Fruit fly (Drosophila melanogaster) S2 (cell line): Measurements from ENCODE around the gene CG32679.

Experiments used
- CG8478 ChIP-seq: fragments of >200 bp; optimal IDR thresholded peaks from 2 replicates; lab custom pipeline; 2018
- CTCF ChIP-seq, 2 experiments: fragments of >200 bp; optimal IDR thresholded peaks; 2 replicates each; lab custom pipeline; 2018

CG32679 gene

DNA sequence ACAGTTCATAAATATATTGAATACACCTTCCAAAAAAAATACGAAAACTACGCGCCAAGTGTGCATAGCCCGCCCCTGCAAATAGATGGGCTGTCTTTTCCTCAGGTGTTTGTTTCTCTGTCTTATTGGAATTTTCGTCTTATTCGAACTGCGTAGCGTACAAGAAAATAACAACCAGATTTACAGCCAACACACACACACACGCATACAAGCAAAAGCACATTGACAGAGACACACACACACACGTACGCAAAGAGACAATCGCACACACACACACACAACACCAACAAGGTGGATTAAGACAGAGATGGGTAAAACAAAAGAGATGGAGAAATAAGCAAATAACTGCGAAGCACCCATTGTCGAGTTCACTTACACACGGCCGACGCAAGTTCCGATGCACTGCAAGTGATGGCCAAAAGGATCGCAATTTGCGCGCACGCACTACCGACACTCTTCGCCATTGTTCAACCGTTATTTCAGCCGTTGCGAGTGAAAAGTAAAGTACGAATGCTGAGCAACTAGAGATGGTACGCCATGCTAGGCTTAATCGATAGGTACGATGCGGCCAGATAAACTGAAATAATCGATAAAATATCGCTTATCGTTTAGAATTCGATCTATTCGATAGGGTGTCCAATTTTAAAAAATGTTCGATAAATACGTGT is 1.4 kb downstream of the CG32679 start:
- TF ChIP-seq CG8478 (lab: Kevin White, UChicago) (no peak), CTCF (optimal IDR thresholded peaks at IDR 0.05; lab: Kevin White, UChicago) (no peak)

DNA sequence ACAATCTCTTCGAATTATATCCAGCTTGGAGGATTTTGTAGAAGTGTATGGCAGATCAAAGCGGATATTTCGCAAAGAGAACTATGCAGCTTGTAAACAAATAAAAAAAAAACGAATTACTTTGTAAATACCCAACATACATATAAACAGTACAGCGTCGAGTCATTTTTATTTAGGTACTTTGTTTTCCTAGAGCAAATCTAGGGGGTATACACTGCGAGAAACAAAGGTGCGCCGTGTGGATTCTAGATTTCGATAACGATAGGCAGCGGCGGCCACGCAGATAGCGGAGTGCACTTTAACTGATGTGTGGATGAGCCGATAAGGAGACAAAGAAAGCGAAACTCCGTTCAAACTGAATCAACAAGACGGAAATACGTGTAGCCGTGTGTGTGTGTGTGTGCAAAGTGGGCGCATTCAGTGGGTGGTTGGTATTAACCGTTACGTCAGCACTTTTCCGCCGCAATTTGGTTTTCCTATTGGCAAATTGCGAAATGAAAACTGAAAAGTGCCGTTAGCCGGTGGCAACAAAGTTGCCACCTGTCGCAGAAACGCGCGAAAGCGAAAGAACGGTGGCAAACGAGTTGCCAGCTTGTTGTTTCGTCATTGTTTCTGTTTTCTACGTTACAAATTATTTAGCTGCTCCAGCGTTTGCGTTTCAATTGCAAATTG is 2.6 kb downstream of the CG32679 start:
- TF ChIP-seq CG8478 (lab: Kevin White, UChicago), result no peak

DNA sequence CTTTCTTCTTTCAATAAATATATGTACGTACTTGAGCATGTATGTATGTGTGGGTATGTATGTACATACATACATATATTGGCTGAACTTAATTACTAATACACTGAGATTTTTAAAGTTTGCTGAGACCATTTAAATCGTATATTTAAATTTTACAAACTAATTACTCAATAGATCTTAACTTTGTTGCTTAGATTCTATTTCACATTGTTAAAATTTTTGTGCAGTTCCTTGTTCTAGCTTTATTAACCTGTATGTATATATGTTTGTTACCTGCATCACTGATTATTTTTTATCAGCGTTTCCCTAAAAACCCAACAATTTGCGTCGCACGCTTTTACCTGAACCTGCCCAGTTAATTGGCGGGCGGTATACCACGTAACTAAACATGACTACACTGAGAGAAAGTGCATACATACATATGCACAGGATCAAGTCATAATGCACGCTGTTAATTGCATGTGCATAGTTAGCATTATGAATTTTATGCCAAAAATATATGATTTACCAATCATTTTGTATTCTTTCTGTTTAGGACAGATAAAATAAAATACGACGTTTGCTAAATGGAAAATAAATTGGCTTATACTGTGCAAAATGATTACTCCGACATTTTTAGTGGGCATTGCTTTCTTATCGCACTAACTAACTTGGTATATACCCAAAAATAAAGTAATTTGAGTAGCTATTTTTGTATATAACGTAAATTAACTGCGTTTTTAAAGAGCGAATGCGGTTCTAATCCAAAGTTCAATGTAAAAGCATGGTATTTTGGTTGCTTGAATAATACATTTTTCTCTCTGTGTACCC is 4.5 kb downstream of the CG32679 start:
- TF ChIP-seq CTCF (optimal IDR thresholded peaks at IDR 0.05; lab: Kevin White, UChicago), result no peak
- no peak for TF ChIP-seq CG8478 (lab: Kevin White, UChicago)

DNA sequence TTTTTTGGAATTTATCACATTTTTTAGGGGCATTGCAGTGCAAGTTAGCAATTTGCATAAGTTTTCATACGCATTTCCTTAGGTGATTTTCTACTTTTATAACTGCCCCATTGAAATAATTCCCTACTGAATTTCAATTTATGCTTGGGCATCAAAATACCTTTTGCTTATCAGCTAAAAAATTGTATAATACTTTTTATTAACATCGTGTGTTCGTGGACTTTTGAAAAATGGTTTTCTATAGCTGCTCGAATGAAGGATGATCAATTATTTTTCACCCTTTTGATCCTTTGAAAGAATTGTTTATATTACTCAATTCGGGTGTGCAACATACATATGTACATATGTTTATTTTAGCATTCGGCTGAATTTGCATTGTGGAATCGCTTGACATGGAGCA is 5.1 kb downstream of the CG32679 start:
- TF ChIP-seq CTCF (optimal IDR thresholded peaks at IDR 0.05; lab: Kevin White, UChicago) (no peak), CG8478 (lab: Kevin White, UChicago) (no peak)

DNA sequence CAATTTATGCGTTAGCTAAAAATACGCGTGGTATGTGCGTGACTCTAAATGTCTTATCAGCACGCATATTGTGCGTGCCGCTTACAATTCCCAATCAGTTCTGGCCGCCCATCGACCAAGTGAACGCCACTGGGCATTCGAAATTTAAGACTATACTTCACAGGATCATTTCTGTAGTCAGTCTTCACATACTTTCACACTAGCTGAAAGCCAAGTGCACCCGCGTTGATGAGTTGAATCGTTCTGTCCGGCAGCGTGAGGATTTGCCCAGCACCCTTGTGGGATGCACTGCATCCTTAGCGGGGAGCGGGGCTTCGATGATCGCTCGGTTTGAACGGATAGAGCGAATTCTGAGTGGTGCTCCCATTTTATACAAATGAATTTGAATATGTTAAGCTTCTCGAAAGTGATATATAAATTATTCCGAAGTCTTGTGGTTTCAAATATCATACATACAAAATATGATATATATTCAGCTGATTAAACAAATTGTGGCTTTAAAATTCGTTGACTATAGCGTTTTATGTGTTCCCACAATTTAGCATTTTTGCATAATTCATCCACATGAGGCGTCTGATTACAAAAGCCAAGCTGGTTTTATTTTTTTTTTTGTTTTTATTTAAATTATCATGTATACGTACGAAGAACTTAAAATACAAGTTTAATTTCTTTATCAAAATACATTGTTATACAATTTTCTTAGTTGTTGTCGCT is 19.1 kb downstream of the CG32679 start:
- TF ChIP-seq CTCF (optimal IDR thresholded peaks at IDR 0.05; lab: Kevin White, UChicago) (no peak), CG8478 (lab: Kevin White, UChicago) (no peak)

DNA sequence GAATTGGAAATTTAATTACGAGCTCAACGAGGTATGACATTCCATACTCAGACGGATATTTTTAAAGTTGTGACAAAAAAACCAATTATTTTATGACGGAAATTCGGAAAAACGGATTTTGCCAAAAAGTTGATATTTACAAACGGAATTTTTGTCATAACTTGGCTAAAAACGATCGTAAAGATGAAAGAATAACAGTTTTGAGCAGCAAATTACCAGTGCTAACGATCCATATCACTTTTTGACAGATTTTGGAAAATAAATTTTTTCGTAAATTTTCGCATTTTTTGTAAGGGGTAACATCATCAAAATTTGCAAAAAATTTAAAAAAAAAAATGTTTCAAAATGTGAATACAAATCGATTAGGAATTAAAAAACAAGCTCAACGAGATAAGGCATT is 26.8 kb downstream of the CG32679 start:
- no peak for TF ChIP-seq CG8478 (lab: Kevin White, UChicago)
- TF ChIP-seq CTCF (optimal IDR thresholded peaks at IDR 0.05; lab: Kevin White, UChicago), result no peak

DNA sequence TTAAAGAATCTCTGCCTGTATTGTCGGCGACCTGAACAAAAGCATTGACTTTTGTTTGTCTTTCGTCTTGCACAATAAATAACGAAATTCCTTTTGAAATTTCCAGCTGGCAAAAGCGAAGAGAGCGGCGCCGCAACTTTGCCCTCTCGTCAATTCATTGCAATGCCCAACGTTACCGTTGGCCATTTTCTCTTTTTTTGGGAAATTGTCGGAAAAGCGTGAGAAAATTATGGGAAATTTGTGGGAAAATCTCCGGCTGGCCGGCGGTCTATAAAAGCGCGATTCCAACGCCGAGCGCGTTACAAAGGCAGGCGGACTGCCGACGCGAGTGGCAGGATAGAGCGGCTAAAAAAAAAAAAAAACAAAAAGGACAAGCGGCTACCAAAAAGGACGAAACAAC is 33.9 kb downstream of the CG32679 start, which contains the start of gene CG43740:
Gene CG43740, plus strand, starts transcription at position 301 of the 400 bp plus-strand sequence.
- TF ChIP-seq CTCF (optimal IDR thresholded peaks at IDR 0.05; lab: Kevin White, UChicago) (no peak), CG8478 (lab: Kevin White, UChicago) (no peak)

DNA sequence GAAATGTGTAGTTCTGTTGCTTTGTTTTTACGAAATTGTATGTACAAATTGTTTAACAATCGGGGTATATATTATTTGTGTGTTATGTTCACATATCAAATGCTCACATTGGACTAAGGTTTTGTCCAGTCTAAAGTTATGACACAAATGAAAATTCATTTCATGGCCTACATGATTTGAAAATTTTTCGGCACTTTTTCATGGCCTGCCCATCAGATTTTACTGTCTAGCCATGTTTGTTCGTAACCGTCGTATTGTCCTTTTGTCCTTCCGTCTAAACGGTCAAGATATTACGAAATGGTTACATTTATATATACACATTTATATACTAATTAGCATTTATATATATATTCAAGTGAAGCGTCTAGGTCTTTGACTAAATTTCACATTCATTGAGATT is 35.6 kb downstream of the CG32679 start, which contains the start of gene CG15306:
Gene CG15306, minus strand, starts transcription at position 101 of the 400 bp plus-strand sequence.
- TF ChIP-seq CG8478 (lab: Kevin White, UChicago) (no peak), CTCF (optimal IDR thresholded peaks at IDR 0.05; lab: Kevin White, UChicago) (no peak)

DNA sequence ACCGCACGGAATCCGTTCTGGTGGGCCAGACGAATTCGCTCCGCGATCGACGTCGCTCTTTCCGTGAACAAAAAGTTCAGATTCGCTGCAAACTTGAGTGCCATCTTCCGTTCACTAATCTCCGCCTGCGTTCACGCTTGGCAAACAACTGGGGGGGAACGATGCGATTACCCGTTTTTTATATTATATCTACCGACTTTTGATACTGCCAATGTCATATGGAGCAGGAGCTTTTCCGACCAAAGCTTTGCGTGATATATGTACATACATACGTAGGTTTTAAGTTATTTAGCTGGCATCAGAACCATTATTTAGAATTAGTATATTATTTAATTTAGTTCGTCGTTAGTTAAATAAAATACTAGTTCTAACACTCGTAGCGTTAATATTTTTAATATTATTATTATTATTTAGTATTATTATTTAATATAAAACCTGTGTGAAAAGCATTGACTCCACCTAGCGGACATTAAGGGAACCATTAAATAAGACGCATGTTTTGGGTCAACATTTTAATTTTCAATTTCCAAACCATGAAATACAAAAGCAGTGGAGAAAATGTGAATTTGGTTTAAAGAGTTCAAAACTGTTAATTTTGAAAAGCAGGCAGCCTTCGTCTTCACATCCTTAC is 37.5 kb downstream of the CG32679 start, which contains the start of gene Gip:
Gene Gip, minus strand, starts transcription at position 214 of the 631 bp plus-strand sequence.
- TF ChIP-seq CTCF (optimal IDR thresholded peaks at IDR 0.05; lab: Kevin White, UChicago) (peak; percentile 39 to 49), CG8478 (lab: Kevin White, UChicago) (no peak)

DNA sequence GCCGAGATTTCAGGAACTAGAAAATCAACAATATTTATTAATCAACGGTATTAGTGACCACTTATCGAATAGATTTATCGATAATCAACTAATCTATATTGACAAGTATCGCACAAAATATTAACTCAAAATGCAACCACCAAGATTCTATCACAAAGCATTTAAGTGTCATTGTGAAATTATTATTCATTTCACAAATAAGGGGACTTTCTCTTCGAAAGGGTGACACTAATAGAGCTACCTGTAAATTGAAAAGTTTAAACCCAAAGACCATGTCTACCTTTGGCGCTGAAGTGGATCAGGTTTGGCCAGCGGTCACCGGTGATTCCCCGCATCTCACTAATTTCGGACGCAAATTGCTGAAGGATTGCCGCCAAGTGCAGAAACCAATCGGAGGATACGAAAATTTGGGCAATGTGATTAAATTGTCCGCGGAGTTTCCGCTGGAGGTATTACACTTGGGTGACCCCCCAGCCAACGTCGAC is 40.9 kb downstream of the CG32679 start, which contains the start of gene CG2909:
Gene CG2909, plus strand, starts transcription at position 119 of the 485 bp plus-strand sequence.
- TF ChIP-seq CTCF (optimal IDR thresholded peaks at IDR 0.05; lab: Kevin White, UChicago) (no peak), CG8478 (lab: Kevin White, UChicago) (no peak)

DNA sequence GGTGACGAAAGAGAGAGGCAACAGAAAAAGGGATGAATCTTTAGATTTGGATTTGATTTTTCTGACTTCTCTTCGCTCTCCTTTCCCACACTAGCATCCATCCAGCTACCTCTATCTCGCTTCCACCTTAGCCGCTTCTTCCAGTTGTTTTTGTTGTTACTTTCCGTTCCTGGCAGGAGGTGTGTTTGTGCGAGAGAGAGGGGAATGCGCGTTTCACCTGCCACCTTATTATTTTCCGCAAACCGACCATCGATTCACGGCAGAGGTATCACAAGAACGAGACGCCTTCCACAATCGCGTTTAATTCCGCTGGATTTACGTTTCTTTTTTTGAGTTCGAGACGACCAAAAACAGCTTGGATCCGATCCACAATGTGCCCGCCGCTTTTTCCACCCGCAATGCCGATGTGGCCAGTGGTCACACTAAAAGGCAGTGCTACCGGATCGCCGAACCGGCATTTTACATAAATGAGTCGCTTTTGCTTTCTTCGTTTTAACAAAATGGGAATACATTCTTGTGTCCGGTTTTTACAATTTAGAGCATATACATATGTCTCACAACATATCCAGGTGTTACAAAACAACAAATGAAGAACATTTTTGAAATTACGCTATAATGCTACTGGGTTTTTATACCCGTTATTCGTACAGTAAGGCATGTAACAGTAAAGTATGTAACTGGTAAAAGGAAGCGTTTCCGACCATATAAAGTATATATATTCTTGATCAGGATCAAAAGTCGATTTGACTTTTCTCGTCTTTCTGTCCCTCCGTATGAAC is 41.5 kb downstream of the CG32679 start, which contains the start of gene alpha-Man-Ia:
Gene alpha-Man-Ia, minus strand, starts transcription at position 392 of the 779 bp plus-strand sequence.
- peak in 1 of 2 experiments; percentile 21 for TF ChIP-seq CTCF (optimal IDR thresholded peaks at IDR 0.05; lab: Kevin White, UChicago)
- no peak for TF ChIP-seq CG8478 (lab: Kevin White, UChicago)

DNA sequence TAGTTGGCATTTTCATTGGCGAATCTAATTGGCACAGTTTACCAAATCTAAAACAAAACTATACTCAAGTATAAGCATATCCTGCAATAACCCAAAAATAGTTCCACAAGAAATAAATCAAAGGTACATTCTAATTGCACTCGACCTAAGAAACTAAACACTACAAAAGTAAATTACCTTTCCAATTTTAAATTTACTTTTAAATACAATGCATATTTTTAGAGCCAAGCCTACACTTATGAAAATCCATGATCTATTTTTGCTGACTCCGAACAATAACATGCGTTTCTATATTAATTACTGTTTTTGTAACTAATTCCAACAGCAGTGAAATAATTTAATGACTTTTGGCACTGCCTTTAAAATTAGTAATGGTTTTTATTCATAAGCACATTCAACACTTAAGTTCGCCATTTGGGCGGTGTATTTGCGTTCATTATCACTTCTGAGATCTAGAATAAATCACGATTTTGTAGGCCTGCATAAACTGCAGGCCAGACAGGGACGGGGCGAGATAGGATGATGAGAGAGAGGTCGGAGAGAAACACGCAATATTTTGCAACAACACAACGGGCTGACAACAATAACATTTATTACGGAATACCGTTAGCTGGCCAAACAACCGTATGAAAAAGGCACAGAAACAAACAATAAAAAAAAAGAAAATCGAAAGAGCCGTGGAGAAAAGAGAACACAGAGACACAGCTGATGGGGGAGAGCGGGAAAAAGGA is 42.3 kb downstream of the CG32679 start:
- TF ChIP-seq CG8478 (lab: Kevin White, UChicago) (no peak), CTCF (optimal IDR thresholded peaks at IDR 0.05; lab: Kevin White, UChicago) (no peak)
